Worm (Caenorhabditis elegans) whole organism, L2 larva: Measurements from ENCODE around the gene lact-8.

Experiments
- C34F6.9 ChIP-seq: fragments of 150-350 bp; optimal IDR thresholded peaks from 2 replicates; lab custom pipeline; 2014; ENCODE audit warnings: missing biosample characterization, missing genetic modification characterization
- F13H6.1 ChIP-seq: sonication (generic microtip); optimal IDR thresholded peaks from 2 replicates; lab custom pipeline; 2016; ENCODE audit warnings: missing genetic modification characterization, missing compliant biosample characterization
- alr-1 ChIP-seq: fragments of 150-350 bp; optimal IDR thresholded peaks from 2 replicates; lab custom pipeline; 2014; ENCODE audit warnings: missing biosample characterization, missing genetic modification characterization
- aly-2 ChIP-seq: fragments of 150-350 bp; optimal IDR thresholded peaks from 2 replicates; lab custom pipeline; 2014; ENCODE audit warnings: missing biosample characterization, missing genetic modification characterization
- ama-1 ChIP-seq: fragments of 150-350 bp; optimal IDR thresholded peaks from 2 replicates; lab custom pipeline; 2018; ENCODE audit warnings: inconsistent platforms
- ceh-82 ChIP-seq: fragments of 150-350 bp; optimal IDR thresholded peaks from 2 replicates; lab custom pipeline; 2014; ENCODE audit warnings: missing biosample characterization, missing genetic modification characterization
- crh-2 ChIP-seq: sonication (generic microtip); optimal IDR thresholded peaks from 2 replicates; lab custom pipeline; 2017; ENCODE audit warnings: missing biosample characterization, missing genetic modification characterization
- dmd-4 ChIP-seq: sonication (generic microtip); optimal IDR thresholded peaks from 2 replicates; lab custom pipeline; 2017; ENCODE audit warnings: missing biosample characterization, missing genetic modification characterization
- elt-3 ChIP-seq: sonication (generic microtip); optimal IDR thresholded peaks from 2 replicates; lab custom pipeline; 2017; ENCODE audit warnings: missing biosample characterization, missing genetic modification characterization
- fos-1 ChIP-seq: fragments of 150-350 bp; optimal IDR thresholded peaks from 2 replicates; lab custom pipeline; 2014; ENCODE audit warnings: missing biosample characterization, missing genetic modification characterization
- lin-13 ChIP-seq: fragments of 150-350 bp; optimal IDR thresholded peaks from 2 replicates; lab custom pipeline; 2014; ENCODE audit warnings: missing biosample characterization, missing genetic modification reagents, missing genetic modification characterization
- lin-39 ChIP-seq: fragments of 150-350 bp; optimal IDR thresholded peaks from 2 replicates; lab custom pipeline; 2014; ENCODE audit warnings: missing biosample characterization, missing genetic modification reagents, missing genetic modification characterization
- lsy-2 ChIP-seq, 2 experiments: fragments of 150-350 bp in 1 of 2; sonication (generic microtip) in 1 of 2; optimal IDR thresholded peaks; 2 replicates each; lab custom pipeline; 2014 to 2017; ENCODE audit warnings: missing biosample characterization in 2 of 2, missing genetic modification characterization in 2 of 2
- mbf-1 ChIP-seq: sonication (generic microtip); optimal IDR thresholded peaks from 2 replicates; lab custom pipeline; 2017; ENCODE audit warnings: missing biosample characterization, missing genetic modification characterization
- mdl-1 ChIP-seq, 2 experiments: fragments of 150-350 bp in 1 of 2; sonication (generic microtip) in 1 of 2; optimal IDR thresholded peaks; 2 replicates each; lab custom pipeline; 2017; ENCODE audit warnings: missing biosample characterization in 2 of 2, missing genetic modification characterization in 2 of 2
- nhr-11 ChIP-seq: fragments of 150-350 bp; optimal IDR thresholded peaks from 2 replicates; lab custom pipeline; 2014; ENCODE audit warnings: missing biosample characterization, missing genetic modification characterization
- nhr-12 ChIP-seq: fragments of 150-350 bp; optimal IDR thresholded peaks from 2 replicates; lab custom pipeline; 2014; ENCODE audit warnings: missing biosample characterization, missing genetic modification characterization
- nhr-129 ChIP-seq: fragments of 150-350 bp; optimal IDR thresholded peaks from 2 replicates; lab custom pipeline; 2014; ENCODE audit warnings: missing biosample characterization, missing genetic modification characterization
- nhr-21 ChIP-seq: fragments of 150-350 bp; optimal IDR thresholded peaks from 2 replicates; lab custom pipeline; 2014; ENCODE audit warnings: missing biosample characterization, missing genetic modification characterization
- nhr-23 ChIP-seq: fragments of 150-350 bp; optimal IDR thresholded peaks from 2 replicates; lab custom pipeline; 2014; ENCODE audit warnings: missing biosample characterization, missing genetic modification reagents, missing genetic modification characterization
- nhr-237 ChIP-seq: fragments of 150-350 bp; optimal IDR thresholded peaks from 2 replicates; lab custom pipeline; 2014; ENCODE audit warnings: missing biosample characterization, missing genetic modification characterization
- nhr-25 ChIP-seq: fragments of 150-350 bp; sonication (generic microtip); optimal IDR thresholded peaks from 3 replicates; lab custom pipeline; 2014; ENCODE audit warnings: missing biosample characterization, missing genetic modification characterization
- nhr-6 ChIP-seq: fragments of 150-350 bp; optimal IDR thresholded peaks from 2 replicates; lab custom pipeline; 2014; ENCODE audit warnings: missing biosample characterization, missing genetic modification characterization
- nhr-77 ChIP-seq: fragments of 150-350 bp; optimal IDR thresholded peaks from 2 replicates; lab custom pipeline; 2014; ENCODE audit warnings: missing biosample characterization, missing genetic modification characterization
- sem-4 ChIP-seq: fragments of 150-350 bp; optimal IDR thresholded peaks from 2 replicates; lab custom pipeline; 2014; ENCODE audit warnings: missing biosample characterization, missing genetic modification reagents, missing genetic modification characterization
- skn-1 ChIP-seq: sonication (generic microtip); optimal IDR thresholded peaks from 2 replicates; lab custom pipeline; 2017; ENCODE audit warnings: missing biosample characterization, missing genetic modification characterization
- sma-3 ChIP-seq: sonication (generic microtip); optimal IDR thresholded peaks from 2 replicates; lab custom pipeline; 2016; ENCODE audit warnings: missing genetic modification reagents, missing genetic modification characterization, missing compliant biosample characterization
- sma-9 ChIP-seq, 2 experiments: fragments of 150-350 bp in 1 of 2; sonication (generic microtip) in 1 of 2; optimal IDR thresholded peaks; 2 replicates each; lab custom pipeline; 2014 to 2016; ENCODE audit warnings: missing genetic modification characterization in 2 of 2, mild to moderate bottlenecking in 1 of 2, missing biosample characterization in 1 of 2, missing compliant biosample characterization in 1 of 2, missing genetic modification reagents in 1 of 2, moderate library complexity in 1 of 2
- unc-55 ChIP-seq: fragments of 150-350 bp; sonication (generic microtip); optimal IDR thresholded peaks from 3 replicates; lab custom pipeline; 2014; ENCODE audit warnings: missing biosample characterization, missing genetic modification reagents, missing genetic modification characterization
- unc-62 ChIP-seq: fragments of 150-350 bp; optimal IDR thresholded peaks from 2 replicates; lab custom pipeline; 2014; ENCODE audit warnings: missing biosample characterization, missing genetic modification reagents, missing genetic modification characterization
- zag-1 ChIP-seq: fragments of 150-350 bp; optimal IDR thresholded peaks from 2 replicates; lab custom pipeline; 2014; ENCODE audit warnings: missing biosample characterization, missing genetic modification characterization
- ztf-4 ChIP-seq: fragments of 150-350 bp; optimal IDR thresholded peaks from 2 replicates; lab custom pipeline; 2014; ENCODE audit warnings: missing biosample characterization, missing genetic modification characterization

Gene lact-8

ce11 chrV:11078104-11078724, 15.2 kb downstream of the lact-8 start, which contains the start of gene act-2 (continued):
- TF ChIP-seq zag-1 (peak; percentile 15), unc-62 (GFP tag; lab: Kevin White, UChicago) (no peak)

- peak; percentile 31 for TF ChIP-seq crh-2 (tag; lab: Kevin White, UChicago)
- TF ChIP-seq nhr-129 = peak; percentile 43
- TF ChIP-seq nhr-237 (tag; lab: Kevin White, UChicago) = no peak
- TF ChIP-seq lin-39 (tag; lab: Kevin White, UChicago) = no peak
- TF ChIP-seq skn-1 (tag; lab: Kevin White, UChicago) = no peak
- peak; percentile 77 for TF ChIP-seq ztf-4 (tag; lab: Kevin White, UChicago)
- TF ChIP-seq C34F6.9 (tag; lab: Kevin White, UChicago) = peak; percentile 14
- peak; percentile 38 for TF ChIP-seq unc-62 (GFP tag; lab: Kevin White, UChicago)
- TF ChIP-seq fos-1 (tag; lab: Kevin White, UChicago) = peak; percentile 46
- TF ChIP-seq lin-13 (GFP tag; lab: Kevin White, UChicago) = peak; percentile 32
- peak; percentile 25 for TF ChIP-seq sma-9 (GFP tag; optimal IDR thresholded peaks at IDR 0.05; lab: Kevin White, UChicago)
- no peak for TF ChIP-seq sma-9 (tag; optimal IDR thresholded peaks at IDR 0.05; lab: Kevin White, UChicago)
- TF ChIP-seq nhr-6 (tag; lab: Kevin White, UChicago) = no peak
- no peak for TF ChIP-seq dmd-4 (tag; lab: Kevin White, UChicago)
- TF ChIP-seq lsy-2 (tag; optimal IDR thresholded peaks at IDR 0.05; lab: Kevin White, UChicago) = peak in 1 of 2 experiments; percentile 40
- no peak for TF ChIP-seq elt-3 (tag; lab: Kevin White, UChicago)
- no peak for TF ChIP-seq nhr-11 (tag; lab: Kevin White, UChicago)
- TF ChIP-seq aly-2 (tag; lab: Kevin White, UChicago) = no peak
- TF ChIP-seq mbf-1 (tag; lab: Kevin White, UChicago) = no peak
- TF ChIP-seq ama-1 (lab: Kevin White, UChicago) = peak; percentile 79
- no peak for TF ChIP-seq alr-1
Measured at ce11 chrV:11076403-11076802, 17.0 kb downstream of the lact-8 start.

ce11 chrV:11076028-11076402, 17.4 kb downstream of the lact-8 start:
- TF ChIP-seq sma-3 (GFP tag; lab: Kevin White, UChicago) (peak; percentile 15), sem-4 (peak; percentile 41), ceh-82 (no peak)
- TF ChIP-seq, all 48 proteins: peak for 2

- peak; percentile 41 to 51 for TF ChIP-seq mdl-1 (tag; optimal IDR thresholded peaks at IDR 0.05; lab: Kevin White, UChicago)
- peak; percentile 31 for TF ChIP-seq nhr-129
- peak; percentile 41 for TF ChIP-seq fos-1 (tag; lab: Kevin White, UChicago)
- TF ChIP-seq nhr-11 (tag; lab: Kevin White, UChicago) = no peak
- no peak for TF ChIP-seq nhr-77 (tag; lab: Kevin White, UChicago)
- no peak for TF ChIP-seq nhr-12 (tag; lab: Kevin White, UChicago)
- peak; percentile 12 for TF ChIP-seq unc-55 (GFP tag; lab: Kevin White, UChicago)
- peak; percentile 10 for TF ChIP-seq F13H6.1 (tag; lab: Kevin White, UChicago)
- peak; percentile 22 for TF ChIP-seq nhr-25
- TF ChIP-seq nhr-237 (tag; lab: Kevin White, UChicago) = no peak
- TF ChIP-seq nhr-23 (tag; lab: Kevin White, UChicago) = no peak
- TF ChIP-seq nhr-21 (tag; lab: Kevin White, UChicago) = peak; percentile 4
Measured at ce11 chrV:11075209-11076027, 18.0 kb downstream of the lact-8 start.

ce11 chrV:11074448-11074847, 19.0 kb downstream of the lact-8 start, which contains the start of gene act-3:
act-3 (minus strand) TSS chrV:11074498.
- no peak for TF ChIP-seq crh-2 (tag; lab: Kevin White, UChicago)
- TF ChIP-seq sma-9 (GFP tag; optimal IDR thresholded peaks at IDR 0.05; lab: Kevin White, UChicago) = peak; percentile 16
- no peak for TF ChIP-seq sma-9 (tag; optimal IDR thresholded peaks at IDR 0.05; lab: Kevin White, UChicago)
- peak; percentile 44 for TF ChIP-seq F13H6.1 (tag; lab: Kevin White, UChicago)
- no peak for TF ChIP-seq nhr-23 (tag; lab: Kevin White, UChicago)
- TF ChIP-seq nhr-129 = peak; percentile 39
